Worm (Caenorhabditis elegans) whole organism, late embryonic: Measurements from ENCODE around the gene tag-18.

Source experiments
- C08G9.2 ChIP-seq: sonication (generic microtip); optimal IDR thresholded peaks from 2 replicates; lab custom pipeline; 2016; ENCODE audit warnings: mild to moderate bottlenecking, missing genetic modification characterization, moderate library complexity, missing compliant biosample characterization
- F13H6.1 ChIP-seq: sonication (generic microtip); optimal IDR thresholded peaks from 2 replicates; lab custom pipeline; 2016; ENCODE audit warnings: missing genetic modification characterization, missing compliant biosample characterization
- ahr-1 ChIP-seq: sonication (generic microtip); optimal IDR thresholded peaks from 2 replicates; lab custom pipeline; 2016; ENCODE audit warnings: missing genetic modification characterization, missing compliant biosample characterization
- ama-1 ChIP-seq: fragments of 150-350 bp; optimal IDR thresholded peaks from 2 replicates; lab custom pipeline; 2014
- ceh-14 ChIP-seq: sonication (generic microtip); optimal IDR thresholded peaks from 2 replicates; lab custom pipeline; 2016; ENCODE audit warnings: missing genotype, missing genetic modification characterization, missing compliant biosample characterization
- ceh-18 ChIP-seq: sonication (generic microtip); optimal IDR thresholded peaks from 2 replicates; lab custom pipeline; 2016; ENCODE audit warnings: missing genetic modification characterization, missing compliant biosample characterization
- ceh-19 ChIP-seq: fragments of 200-800 bp; sonication (Bioruptor generic); optimal IDR thresholded peaks from 2 replicates; lab custom pipeline; 2018; ENCODE audit warnings: mild to moderate bottlenecking, missing genetic modification characterization, missing compliant biosample characterization
- ceh-22 ChIP-seq: sonication (generic microtip); optimal IDR thresholded peaks from 2 replicates; lab custom pipeline; 2017; ENCODE audit warnings: missing biosample characterization, missing genetic modification characterization
- ceh-24 ChIP-seq: sonication (generic microtip); optimal IDR thresholded peaks from 2 replicates; lab custom pipeline; 2016; ENCODE audit warnings: mild to moderate bottlenecking, missing genetic modification characterization, missing compliant biosample characterization
- ceh-31 ChIP-seq: sonication (generic microtip); optimal IDR thresholded peaks from 2 replicates; lab custom pipeline; 2016; ENCODE audit warnings: missing genetic modification characterization, missing compliant biosample characterization
- ceh-34 ChIP-seq: sonication (generic microtip); optimal IDR thresholded peaks from 2 replicates; lab custom pipeline; 2016; ENCODE audit warnings: mild to moderate bottlenecking, missing genetic modification characterization, missing compliant biosample characterization
- ceh-48 ChIP-seq: sonication (generic microtip); optimal IDR thresholded peaks from 2 replicates; lab custom pipeline; 2016; ENCODE audit warnings: missing genetic modification characterization, inconsistent platforms, missing compliant biosample characterization
- ceh-9 ChIP-seq: sonication (generic microtip); optimal IDR thresholded peaks from 2 replicates; lab custom pipeline; 2016; ENCODE audit warnings: mild to moderate bottlenecking, missing genetic modification characterization, inconsistent platforms, missing compliant biosample characterization
- che-1 ChIP-seq: sonication (generic microtip); optimal IDR thresholded peaks from 2 replicates; lab custom pipeline; 2016; ENCODE audit warnings: mild to moderate bottlenecking, missing genetic modification characterization, missing compliant biosample characterization
- dmd-4 ChIP-seq: sonication (generic microtip); optimal IDR thresholded peaks from 2 replicates; lab custom pipeline; 2016; ENCODE audit warnings: borderline replicate concordance, missing genetic modification characterization, missing compliant biosample characterization
- dve-1 ChIP-seq: sonication (generic microtip); optimal IDR thresholded peaks from 2 replicates; lab custom pipeline; 2017; ENCODE audit warnings: antibody characterized with exemption, mild to moderate bottlenecking, missing genetic modification characterization, missing compliant biosample characterization
- elt-2 ChIP-seq: sonication (generic microtip); optimal IDR thresholded peaks from 2 replicates; lab custom pipeline; 2016; ENCODE audit warnings: missing genetic modification reagents, missing genetic modification characterization, missing compliant biosample characterization
- elt-4 ChIP-seq: sonication (generic microtip); optimal IDR thresholded peaks from 2 replicates; lab custom pipeline; 2016; ENCODE audit warnings: missing genetic modification characterization, missing compliant biosample characterization
- ets-4 ChIP-seq: sonication (generic microtip); optimal IDR thresholded peaks from 2 replicates; lab custom pipeline; 2016; ENCODE audit warnings: missing genetic modification characterization, missing compliant biosample characterization
- eyg-1 ChIP-seq: sonication (generic microtip); optimal IDR thresholded peaks from 2 replicates; lab custom pipeline; 2016; ENCODE audit warnings: missing genotype, missing genetic modification characterization, missing compliant biosample characterization
- fkh-10 ChIP-seq: fragments of 150-350 bp; optimal IDR thresholded peaks from 2 replicates; lab custom pipeline; 2014; ENCODE audit warnings: missing biosample characterization, missing genetic modification reagents, missing genetic modification characterization
- hlh-15 ChIP-seq: sonication (generic microtip); optimal IDR thresholded peaks from 2 replicates; lab custom pipeline; 2016; ENCODE audit warnings: missing genetic modification characterization, missing compliant biosample characterization
- hlh-6 ChIP-seq: sonication (generic microtip); optimal IDR thresholded peaks from 2 replicates; lab custom pipeline; 2016; ENCODE audit warnings: missing genotype, missing genetic modification characterization, missing compliant biosample characterization
- lim-6 ChIP-seq: sonication (generic microtip); optimal IDR thresholded peaks from 2 replicates; lab custom pipeline; 2016; ENCODE audit warnings: missing genetic modification characterization, missing compliant biosample characterization
- madf-2 ChIP-seq: sonication (generic microtip); optimal IDR thresholded peaks from 2 replicates; lab custom pipeline; 2017; ENCODE audit warnings: missing genetic modification characterization, missing compliant biosample characterization
- mec-3 ChIP-seq: sonication (generic microtip); optimal IDR thresholded peaks from 2 replicates; lab custom pipeline; 2016; ENCODE audit warnings: borderline replicate concordance, missing genetic modification characterization, missing compliant biosample characterization
- nfya-1 ChIP-seq: sonication (generic microtip); optimal IDR thresholded peaks from 2 replicates; lab custom pipeline; 2017; ENCODE audit warnings: missing genetic modification characterization, mild to moderate bottlenecking, missing compliant biosample characterization, antibody characterized with exemption, moderate library complexity
- odd-2 ChIP-seq: sonication (generic microtip); optimal IDR thresholded peaks from 2 replicates; lab custom pipeline; 2017; ENCODE audit warnings: antibody characterized with exemption, mild to moderate bottlenecking, missing genetic modification characterization, missing compliant biosample characterization
- pag-3 ChIP-seq: sonication (generic microtip); optimal IDR thresholded peaks from 2 replicates; lab custom pipeline; 2016; ENCODE audit warnings: missing compliant biosample characterization, missing genetic modification characterization, borderline replicate concordance
- pat-9 ChIP-seq: fragments of 200-800 bp; sonication (Bioruptor generic); optimal IDR thresholded peaks from 2 replicates; lab custom pipeline; 2018; ENCODE audit warnings: mild to moderate bottlenecking, missing genetic modification characterization, moderate library complexity, missing compliant biosample characterization
- pha-2 ChIP-seq: sonication (generic microtip); optimal IDR thresholded peaks from 2 replicates; lab custom pipeline; 2017; ENCODE audit warnings: mild to moderate bottlenecking, missing genetic modification characterization, missing compliant biosample characterization
- pha-4 ChIP-seq: fragments of 150-350 bp; optimal IDR thresholded peaks from 2 replicates; lab custom pipeline; 2018; ENCODE audit warnings: missing biosample characterization, missing genetic modification reagents, missing genetic modification characterization
- ref-2 ChIP-seq: sonication (generic microtip); optimal IDR thresholded peaks from 2 replicates; lab custom pipeline; 2016; ENCODE audit warnings: missing genetic modification characterization, missing compliant biosample characterization
- rnt-1 ChIP-seq: sonication (generic microtip); optimal IDR thresholded peaks from 2 replicates; lab custom pipeline; 2016; ENCODE audit warnings: missing genetic modification characterization, missing compliant biosample characterization
- sdc-2 ChIP-seq: sonication (generic microtip); optimal IDR thresholded peaks from 2 replicates; lab custom pipeline; 2016; ENCODE audit warnings: missing genotype, missing genetic modification characterization, missing compliant biosample characterization
- sox-2 ChIP-seq: fragments of 200-800 bp; sonication (Bioruptor generic); IDR thresholded peaks from 2 replicates; pipeline ENCODE4 v1.3.6; 2022; ENCODE audit warnings: missing genetic modification reagents, missing genetic modification characterization, missing compliant biosample characterization
- sox-4 ChIP-seq: sonication (generic microtip); optimal IDR thresholded peaks from 2 replicates; lab custom pipeline; 2017; ENCODE audit warnings: mild to moderate bottlenecking, missing genetic modification characterization, inconsistent platforms, missing compliant biosample characterization
- tbx-2 ChIP-seq: sonication (generic microtip); optimal IDR thresholded peaks from 2 replicates; lab custom pipeline; 2016; ENCODE audit warnings: missing genetic modification characterization, missing compliant biosample characterization
- tbx-7 ChIP-seq: sonication (generic microtip); optimal IDR thresholded peaks from 2 replicates; lab custom pipeline; 2016; ENCODE audit warnings: missing genotype, missing genetic modification characterization, missing compliant biosample characterization
- unc-42 ChIP-seq: sonication (generic microtip); optimal IDR thresholded peaks from 2 replicates; lab custom pipeline; 2016; ENCODE audit warnings: missing genotype, missing genetic modification characterization, missing compliant biosample characterization
- unc-55 ChIP-seq: sonication (generic microtip); optimal IDR thresholded peaks from 2 replicates; lab custom pipeline; 2017; ENCODE audit warnings: missing biosample characterization, missing genetic modification reagents, missing genetic modification characterization
- zip-5 ChIP-seq: sonication (generic microtip); optimal IDR thresholded peaks from 2 replicates; lab custom pipeline; 2016; ENCODE audit warnings: missing genetic modification characterization, missing compliant biosample characterization
- ztf-16 ChIP-seq: sonication (generic microtip); optimal IDR thresholded peaks from 2 replicates; lab custom pipeline; 2017; ENCODE audit warnings: missing genetic modification characterization, missing compliant biosample characterization

The tag-18 gene

ce11 chrX:3695826-3696225 is 38.0 kb downstream of the tag-18 start:
- no peak for TF ChIP-seq mec-3 (tag; lab: Kevin White, UChicago)
- no peak for TF ChIP-seq tbx-7 (tag; lab: Kevin White, UChicago)
- TF ChIP-seq ceh-48 (tag; lab: Kevin White, UChicago), result no peak
- no peak for TF ChIP-seq fkh-10 (GFP tag; lab: Kevin White, UChicago)
- no peak for TF ChIP-seq ceh-14 (tag; lab: Kevin White, UChicago)
- TF ChIP-seq hlh-15 (tag; lab: Kevin White, UChicago), result no peak
- TF ChIP-seq ztf-16 (tag; lab: Kevin White, UChicago), result no peak
- TF ChIP-seq ahr-1 (tag; lab: Kevin White, UChicago), result no peak
- TF ChIP-seq pag-3 (tag; lab: Kevin White, UChicago), result no peak
- no peak for TF ChIP-seq ets-4 (tag; lab: Kevin White, UChicago)
- no peak for TF ChIP-seq eyg-1 (tag; lab: Kevin White, UChicago)
- TF ChIP-seq sox-4, result no peak
- no peak for TF ChIP-seq F13H6.1 (tag; lab: Kevin White, UChicago)
- no peak for TF ChIP-seq dve-1 (tag; lab: Kevin White, UChicago)
- TF ChIP-seq nfya-1 (tag; lab: Kevin White, UChicago), result no peak

ce11 chrX:3694172-3694571 is 39.7 kb downstream of the tag-18 start:
- TF ChIP-seq C08G9.2 (peak; percentile 33), dmd-4 (tag; lab: Kevin White, UChicago) (peak; percentile 18), tbx-2 (tag; lab: Kevin White, UChicago) (peak; percentile 79), elt-2 (peak; percentile 28), madf-2 (tag; lab: Kevin White, UChicago) (peak; percentile 41), zip-5 (tag; lab: Kevin White, UChicago) (no peak), elt-4 (tag; lab: Kevin White, UChicago) (no peak), dve-1 (tag; lab: Kevin White, UChicago) (no peak), sdc-2 (tag; lab: Kevin White, UChicago) (peak; percentile 74), pat-9 (tag; lab: Kevin White, UChicago) (peak; percentile 15), rnt-1 (tag; lab: Kevin White, UChicago) (peak; percentile 39), pha-2 (tag; lab: Kevin White, UChicago) (peak; percentile 9), sox-2 (peak; percentile 37; the same call in 1 of the 2 replicates), ceh-24 (tag; lab: Kevin White, UChicago) (no peak), ceh-9 (tag; lab: Kevin White, UChicago) (no peak), ceh-31 (tag; lab: Kevin White, UChicago) (peak; percentile 72), unc-55 (GFP tag; lab: Kevin White, UChicago) (peak; percentile 55), ceh-34 (no peak), che-1 (peak; percentile 30), nfya-1 (tag; lab: Kevin White, UChicago) (peak; percentile 56), sox-4 (no peak), unc-42 (peak; percentile 38), ceh-18 (tag; lab: Kevin White, UChicago) (peak; percentile 51), ceh-22 (tag; lab: Kevin White, UChicago) (peak; percentile 32), mec-3 (tag; lab: Kevin White, UChicago) (no peak), ref-2 (tag; lab: Kevin White, UChicago) (peak; percentile 79), lim-6 (tag; lab: Kevin White, UChicago) (no peak), ama-1 (lab: Kevin White, UChicago) (no peak), hlh-6 (peak; percentile 2), pha-4 (tag; lab: Kevin White, UChicago) (no peak), ahr-1 (tag; lab: Kevin White, UChicago) (no peak), ceh-19 (GFP tag; lab: Kevin White, UChicago) (peak; percentile 50), odd-2 (tag; lab: Kevin White, UChicago) (no peak)
